Worm (Caenorhabditis elegans) whole organism, early embryonic: ENCODE measurements around the gene F39H12.1.

ENCODE experiments used
- B0310.2 ChIP-seq: sonication (generic microtip); optimal IDR thresholded peaks from 2 replicates; lab custom pipeline; 2016; ENCODE audit warnings: mild to moderate bottlenecking, missing genetic modification characterization, missing compliant biosample characterization
- F13C5.2 ChIP-seq: sonication (generic microtip); optimal IDR thresholded peaks from 2 replicates; lab custom pipeline; 2017; ENCODE audit warnings: mild to moderate bottlenecking, missing genetic modification characterization, inconsistent platforms, missing compliant biosample characterization
- aly-1 ChIP-seq: sonication (generic microtip); optimal IDR thresholded peaks from 2 replicates; lab custom pipeline; 2016; ENCODE audit warnings: missing genetic modification characterization, missing compliant biosample characterization
- ama-1 ChIP-seq: fragments of 150-350 bp; optimal IDR thresholded peaks from 2 replicates; lab custom pipeline; 2014
- ceh-13 ChIP-seq: fragments of 200-800 bp; sonication (Bioruptor generic); optimal IDR thresholded peaks from 2 replicates; lab custom pipeline; 2018; ENCODE audit warnings: mild to moderate bottlenecking, missing genetic modification characterization, missing compliant biosample characterization
- ceh-36 ChIP-seq: sonication (generic microtip); optimal IDR thresholded peaks from 2 replicates; lab custom pipeline; 2016; ENCODE audit warnings: missing genetic modification characterization, inconsistent platforms, missing compliant biosample characterization
- ets-7 ChIP-seq: sonication (generic microtip); optimal IDR thresholded peaks from 2 replicates; lab custom pipeline; 2016; ENCODE audit warnings: missing genotype, missing genetic modification characterization, missing compliant biosample characterization
- flt-1 ChIP-seq: fragments of 200-800 bp; sonication (Bioruptor generic); IDR thresholded peaks from 2 replicates; pipeline ENCODE4 v1.3.6; 2022; ENCODE audit warnings: missing genetic modification characterization, missing compliant biosample characterization
- hmbx-1 ChIP-seq: sonication (generic microtip); optimal IDR thresholded peaks from 2 replicates; lab custom pipeline; 2016; ENCODE audit warnings: mild to moderate bottlenecking, missing genetic modification characterization, missing compliant biosample characterization
- hmg-4 ChIP-seq: fragments of 200-800 bp; sonication (Bioruptor generic); optimal IDR thresholded peaks from 2 replicates; lab custom pipeline; 2018; ENCODE audit warnings: mild to moderate bottlenecking, missing genetic modification characterization, missing compliant biosample characterization
- hnd-1 ChIP-seq: sonication (generic microtip); optimal IDR thresholded peaks from 2 replicates; lab custom pipeline; 2016; ENCODE audit warnings: missing genetic modification characterization, missing compliant biosample characterization
- pes-1 ChIP-seq: fragments of 200-800 bp; sonication (Bioruptor generic); IDR thresholded peaks from 2 replicates; pipeline ENCODE4 v1.3.6; 2022; ENCODE audit warnings: missing genetic modification reagents, missing genetic modification characterization, missing compliant biosample characterization
- scrt-1 ChIP-seq: fragments of 200-800 bp; sonication (Bioruptor generic); IDR thresholded peaks from 2 replicates; pipeline ENCODE4 v1.3.6; 2022; ENCODE audit warnings: missing genetic modification characterization, missing compliant biosample characterization
- sea-1 ChIP-seq: fragments of 200-800 bp; sonication (Bioruptor generic); conservative IDR thresholded peaks from 2 replicates; pipeline ENCODE4 v1.3.6; 2022; ENCODE audit warnings: missing genetic modification characterization, missing compliant biosample characterization
- tbx-11 ChIP-seq: fragments of 200-800 bp; sonication (Bioruptor generic); IDR thresholded peaks from 2 replicates; pipeline ENCODE4 v1.3.6; 2022; ENCODE audit warnings: missing genetic modification characterization, missing compliant biosample characterization
- tbx-37 ChIP-seq: fragments of 200-800 bp; sonication (Bioruptor generic); conservative IDR thresholded peaks from 2 replicates; pipeline ENCODE4 v1.3.6; 2022; ENCODE audit warnings: missing genetic modification reagents, missing genetic modification characterization, missing compliant biosample characterization
- tra-4 ChIP-seq: sonication (generic microtip); optimal IDR thresholded peaks from 2 replicates; lab custom pipeline; 2017; ENCODE audit warnings: missing genetic modification characterization, missing compliant biosample characterization

The F39H12.1 gene

DNA sequence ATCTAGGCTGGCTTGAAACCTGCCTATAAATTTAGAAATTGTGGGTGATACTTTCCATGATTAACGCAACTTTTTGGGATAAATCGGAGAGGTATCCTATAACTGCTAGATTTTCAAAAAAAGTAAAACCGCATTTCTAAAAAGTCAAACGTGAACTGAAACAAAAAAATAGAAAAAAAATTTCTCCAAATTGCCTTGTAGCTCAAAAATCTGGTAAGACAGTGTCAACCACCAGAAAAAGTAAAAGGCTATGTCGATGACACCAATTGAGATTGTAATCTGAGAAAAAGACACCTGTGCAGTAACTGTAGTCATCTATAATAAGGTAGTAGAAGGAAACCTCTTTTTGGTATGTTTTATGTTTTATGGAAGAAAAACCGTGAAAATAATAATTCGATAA is 6.0 kb upstream of the F39H12.1 start, which contains the start of gene wdr-54:
Gene wdr-54 (plus strand): TSS at position 301 of the 400 bp plus-strand sequence.
- TF ChIP-seq hmg-4 (GFP tag; lab: Kevin White, UChicago) (no peak), flt-1 (no peak), tbx-11 (GFP tag; lab: Robert Waterston, UW) (no peak), ets-7 (tag; lab: Kevin White, UChicago) (no peak), tbx-37 (GFP tag; lab: Robert Waterston, UW) (no peak), aly-1 (no peak), F13C5.2 (tag; lab: Kevin White, UChicago) (no peak), hnd-1 (tag; lab: Kevin White, UChicago) (no peak), ama-1 (no peak)

DNA sequence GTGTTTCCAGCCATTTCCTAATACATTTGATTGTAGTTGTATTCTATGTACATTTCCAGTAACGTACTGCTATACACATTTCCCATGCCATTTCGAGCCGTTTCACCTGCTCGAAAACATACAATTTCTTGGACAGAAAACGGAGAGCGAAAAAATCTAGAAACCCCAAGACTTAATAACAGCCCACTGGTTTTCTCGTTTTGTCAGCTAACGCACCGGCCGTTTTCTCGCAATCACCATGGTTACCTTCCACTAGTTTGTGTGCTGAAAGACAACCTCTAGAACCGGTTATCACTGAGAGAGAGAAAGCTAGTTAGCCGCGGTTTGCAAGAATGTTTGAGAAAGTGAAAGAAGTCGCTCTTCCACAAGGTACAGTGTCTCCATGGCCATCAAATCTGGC is 4.4 kb upstream of the F39H12.1 start:
- TF ChIP-seq hnd-1 (tag; lab: Kevin White, UChicago) (no peak), hmg-4 (GFP tag; lab: Kevin White, UChicago) (no peak), ama-1 (no peak), ceh-36 (no peak), B0310.2 (no peak), hmbx-1 (tag; lab: Kevin White, UChicago) (no peak), flt-1 (no peak), ceh-13 (GFP tag; lab: Kevin White, UChicago) (no peak), aly-1 (no peak), pes-1 (GFP tag; lab: Robert Waterston, UW) (no peak), F13C5.2 (tag; lab: Kevin White, UChicago) (no peak), tbx-11 (GFP tag; lab: Robert Waterston, UW) (no peak), tra-4 (tag; lab: Kevin White, UChicago) (no peak), ets-7 (tag; lab: Kevin White, UChicago) (no peak), tbx-37 (GFP tag; lab: Robert Waterston, UW) (no peak), sea-1 (GFP tag; lab: Robert Waterston, UW) (no peak), scrt-1 (GFP tag; lab: Robert Waterston, UW) (no peak)

DNA sequence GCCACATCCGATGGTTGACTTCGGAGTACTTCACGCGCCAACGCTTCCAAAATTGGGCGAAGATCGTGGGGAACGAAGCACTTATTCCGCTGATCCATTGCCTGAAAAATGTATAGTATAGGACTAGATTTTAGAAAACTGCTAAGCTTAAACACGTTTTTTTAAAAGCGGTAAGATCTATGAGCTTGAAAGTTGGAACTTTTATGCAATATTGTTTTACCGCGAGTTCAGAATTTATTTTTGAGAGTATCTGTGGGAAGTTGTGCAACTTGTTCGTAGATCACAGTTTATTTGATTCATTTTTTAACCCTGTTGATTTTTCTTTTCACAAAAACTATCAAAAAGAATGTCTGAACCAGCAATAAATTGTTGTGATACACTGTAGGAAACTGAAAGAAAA is 6.8 kb downstream of the F39H12.1 start, which contains the start of gene F39H12.3:
Gene F39H12.3 (minus strand): TSS at position 101 of the 400 bp plus-strand sequence.
- TF ChIP-seq hmbx-1 (tag; lab: Kevin White, UChicago): no peak
- TF ChIP-seq F13C5.2 (tag; lab: Kevin White, UChicago): no peak
- no peak for TF ChIP-seq tbx-11 (GFP tag; lab: Robert Waterston, UW)
- no peak for TF ChIP-seq sea-1 (GFP tag; lab: Robert Waterston, UW)
- TF ChIP-seq flt-1: no peak
- no peak for TF ChIP-seq ceh-13 (GFP tag; lab: Kevin White, UChicago)
- TF ChIP-seq ets-7 (tag; lab: Kevin White, UChicago): no peak
- TF ChIP-seq ama-1: no peak
- no peak for TF ChIP-seq hnd-1 (tag; lab: Kevin White, UChicago)
- TF ChIP-seq tra-4 (tag; lab: Kevin White, UChicago): no peak
- no peak for TF ChIP-seq hmg-4 (GFP tag; lab: Kevin White, UChicago)
- no peak for TF ChIP-seq B0310.2
- no peak for TF ChIP-seq pes-1 (GFP tag; lab: Robert Waterston, UW)
- no peak for TF ChIP-seq scrt-1 (GFP tag; lab: Robert Waterston, UW)

DNA sequence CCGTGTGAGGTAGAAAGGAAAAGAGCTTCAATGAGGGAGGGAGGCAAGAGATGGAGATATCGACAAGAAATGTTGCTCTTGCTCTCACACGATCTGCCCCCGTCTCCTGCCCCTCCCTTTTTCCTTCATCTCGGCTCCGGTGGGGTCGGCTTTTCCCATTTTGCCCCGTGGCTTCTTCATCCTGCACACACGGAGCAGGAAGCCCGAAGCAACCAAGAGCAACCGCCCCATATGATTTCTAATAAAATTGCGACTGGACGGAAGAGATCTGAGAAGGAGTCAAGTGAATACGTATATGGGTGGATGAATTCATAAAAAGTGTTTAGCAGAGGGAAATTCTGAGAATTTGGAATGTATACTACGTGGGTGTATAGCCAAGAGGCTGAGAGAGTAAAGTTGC is 10.1 kb downstream of the F39H12.1 start:
- TF ChIP-seq hmbx-1 (tag; lab: Kevin White, UChicago) (no peak), ceh-36 (no peak), tbx-37 (GFP tag; lab: Robert Waterston, UW) (no peak), hnd-1 (tag; lab: Kevin White, UChicago) (no peak), hmg-4 (GFP tag; lab: Kevin White, UChicago) (no peak), ama-1 (no peak), scrt-1 (GFP tag; lab: Robert Waterston, UW) (no peak), F13C5.2 (tag; lab: Kevin White, UChicago) (no peak), tbx-11 (GFP tag; lab: Robert Waterston, UW) (no peak), flt-1 (no peak), B0310.2 (no peak), ets-7 (tag; lab: Kevin White, UChicago) (no peak), aly-1 (no peak), sea-1 (GFP tag; lab: Robert Waterston, UW) (no peak), ceh-13 (GFP tag; lab: Kevin White, UChicago) (no peak), tra-4 (tag; lab: Kevin White, UChicago) (no peak)

DNA sequence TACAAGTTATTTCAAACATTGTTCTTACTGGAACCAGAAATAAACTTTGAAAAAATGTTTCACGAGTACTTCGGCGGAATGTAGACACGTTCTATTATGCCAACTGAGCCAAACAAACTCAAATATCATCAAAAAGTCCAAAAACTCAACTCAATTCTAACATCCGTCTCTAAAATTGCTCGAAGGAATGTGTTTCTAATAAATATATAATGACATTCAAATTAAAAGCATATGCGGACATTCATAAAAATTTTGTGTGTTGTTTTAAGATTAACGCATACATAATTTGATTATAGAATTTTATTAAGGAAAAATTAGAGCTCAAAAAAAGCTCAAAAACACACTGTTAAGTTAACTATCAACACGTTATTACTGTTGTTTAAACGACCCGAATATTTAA is 10.9 kb downstream of the F39H12.1 start:
- TF ChIP-seq tbx-11 (GFP tag; lab: Robert Waterston, UW) (no peak), hmg-4 (GFP tag; lab: Kevin White, UChicago) (no peak), tbx-37 (GFP tag; lab: Robert Waterston, UW) (no peak), ceh-36 (no peak), hnd-1 (tag; lab: Kevin White, UChicago) (no peak), flt-1 (no peak), hmbx-1 (tag; lab: Kevin White, UChicago) (no peak), tra-4 (tag; lab: Kevin White, UChicago) (no peak), ets-7 (tag; lab: Kevin White, UChicago) (no peak), sea-1 (GFP tag; lab: Robert Waterston, UW) (no peak), aly-1 (no peak), scrt-1 (GFP tag; lab: Robert Waterston, UW) (no peak), ama-1 (no peak), ceh-13 (GFP tag; lab: Kevin White, UChicago) (no peak), F13C5.2 (tag; lab: Kevin White, UChicago) (no peak), pes-1 (GFP tag; lab: Robert Waterston, UW) (no peak), B0310.2 (no peak)

DNA sequence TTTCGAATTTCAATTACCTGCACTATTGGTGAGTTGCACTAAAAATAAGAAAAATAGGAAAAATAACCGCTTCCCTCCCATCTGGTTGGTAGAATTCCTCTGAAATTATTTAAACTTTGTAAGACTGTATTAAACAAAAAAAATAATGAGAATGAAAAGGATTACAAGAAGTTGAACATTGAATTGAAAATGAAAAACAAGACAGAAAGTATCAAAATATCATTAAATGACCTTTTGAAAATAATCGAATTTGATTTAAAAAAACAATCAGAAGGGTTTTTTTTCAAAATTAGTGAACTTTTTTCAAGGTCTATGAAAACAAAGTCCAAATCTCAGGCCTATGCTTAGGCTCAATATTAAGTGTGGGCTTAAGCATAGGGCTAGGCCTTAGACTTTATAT is 16.8 kb downstream of the F39H12.1 start, which contains the start of gene igcm-1:
Gene igcm-1 (minus strand): TSS at position 101 of the 400 bp plus-strand sequence.
- TF ChIP-seq ceh-36 (no peak), pes-1 (GFP tag; lab: Robert Waterston, UW) (no peak), hmbx-1 (tag; lab: Kevin White, UChicago) (no peak), hmg-4 (GFP tag; lab: Kevin White, UChicago) (no peak), ets-7 (tag; lab: Kevin White, UChicago) (no peak), flt-1 (no peak), B0310.2 (no peak), F13C5.2 (tag; lab: Kevin White, UChicago) (no peak), aly-1 (no peak), hnd-1 (tag; lab: Kevin White, UChicago) (no peak)
